Worm (Caenorhabditis elegans): ENCODE data around the gene clec-4.

ce11 chrII:12629387-12629786, 48.5 kb upstream of the clec-4 start, which contains the start of gene Y38E10A.28:
- TF ChIP-seq sma-3 (GFP tag; optimal IDR thresholded peaks at IDR 0.05): no peak
- no peak for TF ChIP-seq lin-39 (tag; optimal IDR thresholded peaks at IDR 0.05)
- TF ChIP-seq aly-2 (tag; optimal IDR thresholded peaks at IDR 0.05): no peak
- TF ChIP-seq ztf-11 (tag; optimal IDR thresholded peaks at IDR 0.05): no peak
- TF ChIP-seq ceh-82 (tag; optimal IDR thresholded peaks at IDR 0.05): no peak
- TF ChIP-seq ZK546.5 (tag; optimal IDR thresholded peaks at IDR 0.05): no peak
- TF ChIP-seq nhr-237 (tag; optimal IDR thresholded peaks at IDR 0.05): no peak
- no peak for TF ChIP-seq sem-4 (tag; optimal IDR thresholded peaks at IDR 0.05)
- no peak for TF ChIP-seq zag-1 (tag; optimal IDR thresholded peaks at IDR 0.05)
- no peak for TF ChIP-seq nhr-12 (tag; optimal IDR thresholded peaks at IDR 0.05)
- TF ChIP-seq lsy-2 (tag; optimal IDR thresholded peaks at IDR 0.05): no peak

Measured in whole organism, L2 larva.